2 fruit fly cellular contexts compared by ENCODE assay signal in genomic region chr3R:18160165-18160814, dm6.
TF ChIP-seq lines count a peak whose summit lies in the region.

No protein-coding gene starts in this region.

- no peak for TF ChIP-seq CTCF in whole organism, embryonic (GFP tag; optimal IDR thresholded peaks at IDR 0.05; lab: Kevin White, UChicago)

TF ChIP-seq in whole organism, adult, 20 proteins besides CTCF, POLR2A, EP300 and RAD21:
- TF ChIP-seq CG14711 (tag; optimal IDR thresholded peaks at IDR 0.05; lab: Kevin White, UChicago) (no peak), Mnt (GFP tag; optimal IDR thresholded peaks at IDR 0.05; lab: Kevin White, UChicago) (no peak), Crg-1 (GFP tag; optimal IDR thresholded peaks at IDR 0.05; lab: Kevin White, UChicago) (no peak), kay (GFP tag; lab: Kevin White, UChicago; ENCODE audit: borderline replicate concordance) (no peak), CG7101 (tag; optimal IDR thresholded peaks at IDR 0.05; lab: Kevin White, UChicago) (no peak), CG1620 (GFP tag; optimal IDR thresholded peaks at IDR 0.05; lab: Kevin White, UChicago) (no peak), CG7045 (GFP tag; optimal IDR thresholded peaks at IDR 0.05; lab: Kevin White, UChicago) (no peak), CG33017 (tag; optimal IDR thresholded peaks at IDR 0.05; lab: Kevin White, UChicago) (no peak), cnc (optimal IDR thresholded peaks at IDR 0.05; lab: Kevin White, UChicago) (no peak), pad (GFP tag; optimal IDR thresholded peaks at IDR 0.05; lab: Kevin White, UChicago) (peak; percentile 92), tj (GFP tag; optimal IDR thresholded peaks at IDR 0.05; lab: Kevin White, UChicago) (no peak), cic (GFP tag; optimal IDR thresholded peaks at IDR 0.05; lab: Kevin White, UChicago) (peak; percentile 82)

TF ChIP-seq in whole organism, embryonic, 481 proteins besides CTCF, POLR2A, EP300 and RAD21:
- TF ChIP-seq YL-1 (GFP tag; optimal IDR thresholded peaks at IDR 0.05; lab: Kevin White, UChicago) (no peak), eve (GFP tag; optimal IDR thresholded peaks at IDR 0.05; lab: Kevin White, UChicago) (no peak), TFAM (GFP tag; optimal IDR thresholded peaks at IDR 0.05; lab: Kevin White, UChicago) (no peak), ftz-f1 (GFP tag; optimal IDR thresholded peaks at IDR 0.05; lab: Kevin White, UChicago) (peak; percentile 68), CG13894 (tag; optimal IDR thresholded peaks at IDR 0.05; lab: Kevin White, UChicago) (peak; percentile 55), Ets65A (GFP tag; lab: Kevin White, UChicago) (peak; percentile 86), onecut (GFP tag; IDR thresholded peaks at IDR 0.05; lab: Robert Waterston, UW) (peak; percentile 97), D19A (tag; optimal IDR thresholded peaks at IDR 0.05; lab: Kevin White, UChicago) (no peak), ewg (GFP tag; optimal IDR thresholded peaks at IDR 0.05; lab: Kevin White, UChicago) (peak; percentile 94), Pdp1 (GFP tag; optimal IDR thresholded peaks at IDR 0.05; lab: Kevin White, UChicago) (peak in 1 of 2 experiments; percentile 37), Deaf1 (tag; optimal IDR thresholded peaks at IDR 0.05; lab: Kevin White, UChicago) (peak; percentile 45), nerfin-1 (tag; optimal IDR thresholded peaks at IDR 0.05; lab: Kevin White, UChicago) (peak; percentile 28), Med (GFP tag; lab: Kevin White, UChicago) (peak; percentile 62), abd-A (tag; optimal IDR thresholded peaks at IDR 0.05; lab: Kevin White, UChicago) (peak; percentile 15), ac (GFP tag; optimal IDR thresholded peaks at IDR 0.05; lab: Kevin White, UChicago) (no peak), gcm2 (GFP tag; optimal IDR thresholded peaks at IDR 0.05; lab: Kevin White, UChicago) (no peak), CG18599 (GFP tag; optimal IDR thresholded peaks at IDR 0.05; lab: Kevin White, UChicago) (peak; percentile 42), CG34422 (GFP tag; IDR thresholded peaks at IDR 0.05; lab: Robert Waterston, UW) (peak; percentile 40; the same call in 1 of the 3 replicates), scrt (GFP tag; optimal IDR thresholded peaks at IDR 0.05; lab: Kevin White, UChicago) (peak; percentile 83), Bgb (GFP tag; IDR thresholded peaks at IDR 0.05; lab: Robert Waterston, UW; ENCODE audit: partially characterized antibody) (0 out of 2 replicates have a peak, but pooled peaks have one; percentile 19), lilli (GFP tag; optimal IDR thresholded peaks at IDR 0.05; lab: Kevin White, UChicago) (no peak), chinmo (GFP tag; IDR thresholded peaks at IDR 0.05; lab: Robert Waterston, UW; ENCODE audit: partially characterized antibody) (0 out of 4 replicates have a peak, but pooled peaks have one; percentile 16), Hey (tag; optimal IDR thresholded peaks at IDR 0.05; lab: Kevin White, UChicago) (peak; percentile 53), Nf-YC (tag; optimal IDR thresholded peaks at IDR 0.05; lab: Kevin White, UChicago) (peak; percentile 8), CG32767 (GFP tag; IDR thresholded peaks at IDR 0.05; lab: Robert Waterston, UW) (0 out of 2 replicates have a peak, but pooled peaks have one; percentile 42), CG11398 (GFP tag; optimal IDR thresholded peaks at IDR 0.05; lab: Kevin White, UChicago) (no peak)
